Fruit fly (Drosophila melanogaster) whole organism, wandering third instar larva: ENCODE measurements around the gene FER.
A peak's percentile ranks its signal among the peaks of the same experiment; 100 is the strongest.

Experiments
- Abd-B ChIP-seq: fragments of >200 bp; optimal IDR thresholded peaks from 2 replicates; lab custom pipeline; 2017; ENCODE audit warnings: missing biosample characterization, missing genetic modification characterization
- CG32264 ChIP-seq: fragments of 200-800 bp; sonication (Bioruptor generic); optimal IDR thresholded peaks from 2 replicates; lab custom pipeline; 2016; ENCODE audit warnings: missing biosample characterization, missing genetic modification characterization
- CrebA ChIP-seq: fragments of 200-800 bp; sonication (Bioruptor generic); optimal IDR thresholded peaks from 2 replicates; lab custom pipeline; 2016; ENCODE audit warnings: missing biosample characterization, mild to moderate bottlenecking, missing genetic modification characterization, borderline replicate concordance
- Dfd ChIP-seq: fragments of >200 bp; optimal IDR thresholded peaks from 2 replicates; lab custom pipeline; 2017; ENCODE audit warnings: missing biosample characterization, missing genetic modification characterization
- HLH106 ChIP-seq: fragments of 200-800 bp; optimal IDR thresholded peaks from 3 replicates; lab custom pipeline; 2019; ENCODE audit warnings: missing biosample characterization, mild to moderate bottlenecking, missing genetic modification characterization, moderate library complexity
- Hnf4 ChIP-seq: fragments of 200-800 bp; sonication (Bioruptor generic); optimal IDR thresholded peaks from 2 replicates; lab custom pipeline; 2016; ENCODE audit warnings: missing biosample characterization, mild to moderate bottlenecking, missing genetic modification characterization
- Hr78 ChIP-seq: fragments of >200 bp; optimal IDR thresholded peaks from 2 replicates; lab custom pipeline; 2017; ENCODE audit warnings: missing biosample characterization, missing genetic modification characterization
- Hr83 ChIP-seq: fragments of 200-300 bp; sonication (Bioruptor generic); optimal IDR thresholded peaks from 2 replicates; lab custom pipeline; 2016; ENCODE audit warnings: missing biosample characterization, mild to moderate bottlenecking, missing genetic modification characterization, moderate library complexity; ENCODE audit not compliant: poor library complexity, severe bottlenecking
- Jra ChIP-seq: sonication (Bioruptor generic); optimal IDR thresholded peaks from 2 replicates; lab custom pipeline; 2016; ENCODE audit warnings: missing biosample characterization, missing genetic modification characterization
- Myc ChIP-seq: fragments of >200 bp; optimal IDR thresholded peaks from 2 replicates; lab custom pipeline; 2017
- OdsH ChIP-seq: fragments of 200-800 bp; sonication (Bioruptor generic); optimal IDR thresholded peaks from 2 replicates; lab custom pipeline; 2016; ENCODE audit warnings: missing biosample characterization, mild to moderate bottlenecking, missing genetic modification characterization
- Rel ChIP-seq, 2 experiments: fragments of 200-800 bp; sonication (Bioruptor generic) in 1 of 2; optimal IDR thresholded peaks; 2 replicates in 1 of 2; 3 replicates in 1 of 2; lab custom pipeline; 2016 to 2019; ENCODE audit warnings: mild to moderate bottlenecking in 2 of 2, missing biosample characterization in 2 of 2, missing genetic modification characterization in 2 of 2, moderate library complexity in 1 of 2
- Sp1 ChIP-seq: fragments of 200-800 bp; sonication (Bioruptor generic); optimal IDR thresholded peaks from 3 replicates; lab custom pipeline; 2019; ENCODE audit warnings: missing biosample characterization, mild to moderate bottlenecking, missing genetic modification characterization, moderate library complexity
- Vsx2 ChIP-seq: fragments of 200-300, 225-300 bp; sonication (Bioruptor generic); optimal IDR thresholded peaks from 2 replicates; lab custom pipeline; 2018; ENCODE audit warnings: missing biosample characterization, missing genetic modification characterization; ENCODE audit not compliant: partially characterized antibody
- br ChIP-seq: fragments of 200-800 bp; sonication (Bioruptor generic); optimal IDR thresholded peaks from 2 replicates; lab custom pipeline; 2016; ENCODE audit warnings: missing biosample characterization, missing genetic modification characterization
- brk ChIP-seq: fragments of 200-800 bp; sonication (Bioruptor generic); optimal IDR thresholded peaks from 2 replicates; lab custom pipeline; 2016; ENCODE audit warnings: missing biosample characterization, mild to moderate bottlenecking, missing genetic modification characterization
- dl ChIP-seq, 2 experiments: fragments of 175-275, 200-275 bp in 1 of 2; fragments of 200-275 bp in 1 of 2; sonication (Bioruptor generic); optimal IDR thresholded peaks; lab custom pipeline; 2018; ENCODE audit warnings: mild to moderate bottlenecking in 2 of 2, missing biosample characterization in 2 of 2, missing genetic modification characterization in 2 of 2, moderate library complexity in 2 of 2; ENCODE audit not compliant: partially characterized antibody in 2 of 2, insufficient read depth in 1 of 2
- dmrt93B ChIP-seq: fragments of 200-800 bp; sonication (Bioruptor generic); optimal IDR thresholded peaks from 2 replicates; lab custom pipeline; 2018; ENCODE audit warnings: missing biosample characterization, mild to moderate bottlenecking, missing genetic modification characterization
- ey ChIP-seq: fragments of 200-800 bp; sonication (Bioruptor generic); optimal IDR thresholded peaks from 2 replicates; lab custom pipeline; 2016; ENCODE audit warnings: missing biosample characterization, missing genetic modification characterization
- foxo ChIP-seq, 2 experiments: fragments of 200-800 bp; sonication (Bioruptor generic); optimal IDR thresholded peaks; 2 replicates in 1 of 2; 3 replicates in 1 of 2; lab custom pipeline; 2016 to 2017; ENCODE audit warnings: missing biosample characterization in 2 of 2, missing genetic modification characterization in 2 of 2
- fru ChIP-seq: fragments of 200-800 bp; sonication (Bioruptor generic); optimal IDR thresholded peaks from 3 replicates; lab custom pipeline; 2016; ENCODE audit warnings: missing biosample characterization, mild to moderate bottlenecking, missing genetic modification characterization
- h ChIP-seq: fragments of 200-800 bp; sonication (Bioruptor generic); optimal IDR thresholded peaks from 3 replicates; lab custom pipeline; 2016; ENCODE audit warnings: missing biosample characterization, mild to moderate bottlenecking, missing genetic modification characterization
- lola ChIP-seq: fragments of >200 bp; optimal IDR thresholded peaks from 2 replicates; lab custom pipeline; 2017; ENCODE audit warnings: missing biosample characterization, missing genetic modification characterization
- pan ChIP-seq: fragments of >200 bp; optimal IDR thresholded peaks from 2 replicates; lab custom pipeline; 2017
- psq ChIP-seq: fragments of 200-800 bp; sonication (Bioruptor generic); optimal IDR thresholded peaks from 3 replicates; lab custom pipeline; 2017; ENCODE audit warnings: missing biosample characterization, mild to moderate bottlenecking, missing genetic modification characterization, moderate library complexity
- rgr ChIP-seq: fragments of 200-800 bp; sonication (Bioruptor generic); optimal IDR thresholded peaks from 3 replicates; lab custom pipeline; 2016; ENCODE audit warnings: missing biosample characterization, mild to moderate bottlenecking, missing genetic modification characterization
- sv ChIP-seq: fragments of 200-800 bp; sonication (Bioruptor generic); optimal IDR thresholded peaks from 3 replicates; lab custom pipeline; 2016; ENCODE audit warnings: missing biosample characterization, missing genetic modification characterization
- usp ChIP-seq: fragments of >200 bp; optimal IDR thresholded peaks from 2 replicates; lab custom pipeline; 2017; ENCODE audit warnings: missing biosample characterization, missing genetic modification characterization
- woc ChIP-seq: sonication (Bioruptor generic); optimal IDR thresholded peaks from 2 replicates; lab custom pipeline; 2016; ENCODE audit warnings: missing biosample characterization, mild to moderate bottlenecking, missing genetic modification characterization

FER gene

dm6 chr3R:9378644-9379411 is 15.5 kb downstream of the FER start (continued):
- TF ChIP-seq foxo (GFP tag; optimal IDR thresholded peaks at IDR 0.05; lab: Kevin White, UChicago) = peak in 1 of 2 experiments; percentile 93
- no peak for TF ChIP-seq Abd-B (GFP tag; lab: Kevin White, UChicago)
- peak; percentile 96 for TF ChIP-seq fru (GFP tag; lab: Kevin White, UChicago)

dm6 chr3R:9376789-9377188 is 17.6 kb downstream of the FER start:
- no peak for TF ChIP-seq Vsx2 (GFP tag; lab: Kevin White, UChicago)
- TF ChIP-seq pan (lab: Kevin White, UChicago) = no peak
- no peak for TF ChIP-seq Abd-B (GFP tag; lab: Kevin White, UChicago)
- no peak for TF ChIP-seq Rel (GFP tag; optimal IDR thresholded peaks at IDR 0.05; lab: Kevin White, UChicago)
- TF ChIP-seq Rel (tag; optimal IDR thresholded peaks at IDR 0.05; lab: Kevin White, UChicago) = peak; percentile 63

DNA sequence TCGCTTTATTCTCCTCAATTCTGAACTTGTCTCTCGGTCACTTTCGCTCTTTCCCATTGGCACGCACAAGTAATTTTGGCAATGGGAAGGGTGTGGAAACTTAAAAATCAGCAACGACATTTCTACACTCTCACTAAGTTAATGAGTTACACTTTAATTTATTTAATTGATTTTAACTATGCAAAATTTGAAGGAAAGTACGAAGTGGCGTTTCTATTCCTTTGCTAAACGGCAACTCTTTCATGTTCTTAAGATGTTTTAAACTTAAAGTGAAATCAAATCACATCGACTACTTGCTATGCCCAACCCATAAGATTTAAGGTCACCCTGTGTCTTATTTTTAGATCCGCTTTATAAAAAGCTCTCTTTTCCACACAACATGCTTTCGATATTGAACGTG is 23.9 kb downstream of the FER start:
- TF ChIP-seq dmrt93B (no peak), woc (GFP tag; lab: Kevin White, UChicago) (peak; percentile 4), CrebA (GFP tag; lab: Kevin White, UChicago) (no peak), foxo (GFP tag; optimal IDR thresholded peaks at IDR 0.05; lab: Kevin White, UChicago) (peak in 1 of 2 experiments; percentile 41), Vsx2 (GFP tag; lab: Kevin White, UChicago) (no peak), pan (lab: Kevin White, UChicago) (no peak), br (GFP tag; lab: Kevin White, UChicago) (peak; percentile 27), OdsH (peak; percentile 6), Dfd (GFP tag; lab: Kevin White, UChicago) (no peak), ey (GFP tag; lab: Kevin White, UChicago) (peak; percentile 30), psq (GFP tag; lab: Kevin White, UChicago) (peak; percentile 2), HLH106 (tag; lab: Kevin White, UChicago) (peak; percentile 6), dl (GFP tag; optimal IDR thresholded peaks at IDR 0.05; lab: Kevin White, UChicago; ENCODE audit: insufficient read depth in 1 of 2, partially characterized antibody in 2 of 2) (no peak), h (GFP tag; lab: Kevin White, UChicago) (peak; percentile 48), fru (GFP tag; lab: Kevin White, UChicago) (peak; percentile 39), rgr (GFP tag; lab: Kevin White, UChicago) (peak; percentile 42), Hr78 (GFP tag; lab: Kevin White, UChicago) (no peak)

- TF ChIP-seq Hr83 (GFP tag; lab: Kevin White, UChicago) = no peak
- no peak for TF ChIP-seq CG32264 (GFP tag; lab: Kevin White, UChicago)
- peak; percentile 14 for TF ChIP-seq Hnf4 (GFP tag; lab: Kevin White, UChicago)
- TF ChIP-seq lola (GFP tag; lab: Kevin White, UChicago) = no peak
- TF ChIP-seq CrebA (GFP tag; lab: Kevin White, UChicago) = no peak
- no peak for TF ChIP-seq Hr78 (GFP tag; lab: Kevin White, UChicago)
- no peak for TF ChIP-seq Vsx2 (GFP tag; lab: Kevin White, UChicago)
- TF ChIP-seq brk = peak; percentile 27
- TF ChIP-seq Jra (GFP tag; lab: Kevin White, UChicago) = no peak
- TF ChIP-seq Myc (lab: Kevin White, UChicago) = no peak
- no peak for TF ChIP-seq sv (GFP tag; lab: Kevin White, UChicago)
- TF ChIP-seq h (GFP tag; lab: Kevin White, UChicago) = peak; percentile 24
- no peak for TF ChIP-seq br (GFP tag; lab: Kevin White, UChicago)
- no peak for TF ChIP-seq pan (lab: Kevin White, UChicago)
- TF ChIP-seq usp (GFP tag; lab: Kevin White, UChicago) = no peak
- no peak for TF ChIP-seq psq (GFP tag; lab: Kevin White, UChicago)
- no peak for TF ChIP-seq woc (GFP tag; lab: Kevin White, UChicago)
- TF ChIP-seq Dfd (GFP tag; lab: Kevin White, UChicago) = no peak
- no peak for TF ChIP-seq HLH106 (tag; lab: Kevin White, UChicago)
- no peak for TF ChIP-seq dmrt93B
- no peak for TF ChIP-seq Sp1 (GFP tag; lab: Kevin White, UChicago)
- TF ChIP-seq fru (GFP tag; lab: Kevin White, UChicago) = no peak
- no peak for TF ChIP-seq Rel (GFP tag; optimal IDR thresholded peaks at IDR 0.05; lab: Kevin White, UChicago)
- no peak for TF ChIP-seq Rel (tag; optimal IDR thresholded peaks at IDR 0.05; lab: Kevin White, UChicago)
- no peak for TF ChIP-seq rgr (GFP tag; lab: Kevin White, UChicago)
- TF ChIP-seq foxo (GFP tag; optimal IDR thresholded peaks at IDR 0.05; lab: Kevin White, UChicago) = no peak
- TF ChIP-seq, all 38 proteins: peak for 3
Observed at dm6 chr3R:9365893-9366500, 28.3 kb downstream of the FER start.
